Fruit fly (Drosophila melanogaster): ENCODE data around the gene CG12986.

The CG12986 gene

dm6 chrX:17799803-17800151 lies 19.7 kb downstream of the CG12986 start (continued):
- TF ChIP-seq CG7372 (GFP tag; IDR thresholded peaks at IDR 0.05) (peak; percentile 79), Nf-YB (GFP tag; optimal IDR thresholded peaks at IDR 0.05) (peak; percentile 55), dan (GFP tag; IDR thresholded peaks at IDR 0.05) (no peak), fu2 (GFP tag; optimal IDR thresholded peaks at IDR 0.05) (no peak), btn (GFP tag; optimal IDR thresholded peaks at IDR 0.05) (no peak), Adf1 (GFP tag; IDR thresholded peaks at IDR 0.05) (peak; percentile 38; the same call in 1 of the 2 replicates), BtbVII (GFP tag; optimal IDR thresholded peaks at IDR 0.05) (no peak)

DNA sequence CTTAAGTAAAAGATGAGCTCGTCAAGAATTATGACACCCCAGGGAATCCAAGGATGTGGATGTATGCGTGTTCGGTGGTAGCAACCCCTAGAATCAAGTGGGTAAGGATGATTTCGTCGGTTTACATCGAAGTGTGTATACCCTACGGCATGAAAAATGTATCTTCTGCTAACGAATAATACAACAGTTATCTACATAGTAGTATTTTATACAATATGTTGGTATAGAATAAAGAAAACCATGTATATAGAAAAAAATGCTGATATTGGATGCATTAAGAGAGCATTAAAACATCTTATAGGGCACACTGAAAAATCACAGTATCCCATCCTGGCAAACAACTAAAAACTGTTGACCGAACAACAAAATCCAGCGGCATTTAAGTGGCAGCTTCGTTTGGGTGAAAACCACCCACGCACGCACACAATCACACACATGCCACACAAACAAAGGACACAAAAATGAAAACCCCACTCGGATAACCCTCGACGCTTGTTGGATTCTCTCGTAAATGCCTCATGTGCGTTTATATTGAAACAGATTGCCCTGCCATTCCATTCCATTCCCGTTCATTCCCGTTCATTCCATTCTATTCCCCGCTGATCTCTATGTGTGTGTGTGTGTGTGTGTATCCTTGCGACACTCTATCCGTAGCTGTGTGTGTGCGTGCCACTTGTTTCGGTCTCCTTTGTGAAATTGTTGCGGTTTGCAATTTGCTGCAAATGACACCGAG lies 20.2 kb downstream of the CG12986 start:
- TF ChIP-seq Hr3 (GFP tag; optimal IDR thresholded peaks at IDR 0.05) (peak; percentile 3), CG17385 (GFP tag; optimal IDR thresholded peaks at IDR 0.05) (peak; percentile 4), tgo (GFP tag; IDR thresholded peaks at IDR 0.05) (peak; percentile 22; the same call in 1 of the 3 replicates), grau (tag; optimal IDR thresholded peaks at IDR 0.05) (peak; percentile 52), CG10267 (tag; optimal IDR thresholded peaks at IDR 0.05) (peak; percentile 28), CG31224 (GFP tag; IDR thresholded peaks at IDR 0.05) (no peak), Blimp-1 (GFP tag; optimal IDR thresholded peaks at IDR 0.05) (peak; percentile 45), Xrp1 (GFP tag; IDR thresholded peaks at IDR 0.05) (peak; percentile 47; the same call in 1 of the 2 replicates), gsb-n (tag; optimal IDR thresholded peaks at IDR 0.05) (peak; percentile 19), Dp (GFP tag; optimal IDR thresholded peaks at IDR 0.05) (no peak), tap (tag; optimal IDR thresholded peaks at IDR 0.05) (peak; percentile 15), croc (GFP tag; conservative IDR thresholded peaks at IDR 0.05) (peak; percentile 19; the same call in 1 of the 3 replicates), Ptx1 (GFP tag; IDR thresholded peaks at IDR 0.05) (peak; percentile 30; the same call in 1 of the 2 replicates), Tbp (GFP tag; optimal IDR thresholded peaks at IDR 0.05) (no peak), yki (optimal IDR thresholded peaks at IDR 0.05) (no peak), ind (GFP tag; optimal IDR thresholded peaks at IDR 0.05) (peak; percentile 13), sc (optimal IDR thresholded peaks at IDR 0.05) (no peak), sc (GFP tag; optimal IDR thresholded peaks at IDR 0.05) (peak; percentile 40), CG13894 (tag; optimal IDR thresholded peaks at IDR 0.05) (no peak), ash1 (GFP tag; optimal IDR thresholded peaks at IDR 0.05) (no peak), Med (GFP tag) (peak; percentile 42), CG4820 (GFP tag; optimal IDR thresholded peaks at IDR 0.05) (peak; percentile 2), Sox100B (GFP tag; optimal IDR thresholded peaks at IDR 0.05) (peak; percentile 13), CG17829 (tag; optimal IDR thresholded peaks at IDR 0.05) (peak; percentile 50), Chrac-16 (GFP tag; optimal IDR thresholded peaks at IDR 0.05) (peak; percentile 8), CG15479 (GFP tag; optimal IDR thresholded peaks at IDR 0.05) (peak; percentile 24), dm (GFP tag; optimal IDR thresholded peaks at IDR 0.05) (no peak), D (optimal IDR thresholded peaks at IDR 0.05) (no peak), D (GFP tag; optimal IDR thresholded peaks at IDR 0.05) (peak; percentile 55), Pdp1 (GFP tag; optimal IDR thresholded peaks at IDR 0.05) (peak in 1 of 2 experiments; percentile 4), vfl (GFP tag; optimal IDR thresholded peaks at IDR 0.05) (no peak), dmrt99B (tag; optimal IDR thresholded peaks at IDR 0.05) (peak; percentile 54), Abd-B (GFP tag; optimal IDR thresholded peaks at IDR 0.05) (peak; percentile 39), Max (GFP tag; optimal IDR thresholded peaks at IDR 0.05) (no peak), CG15696 (tag; optimal IDR thresholded peaks at IDR 0.05) (peak; percentile 26), CG7839 (tag; optimal IDR thresholded peaks at IDR 0.05) (peak; percentile 58), D19A (tag; optimal IDR thresholded peaks at IDR 0.05) (peak; percentile 95), Atf3 (GFP tag; optimal IDR thresholded peaks at IDR 0.05) (no peak), jumu (GFP tag; optimal IDR thresholded peaks at IDR 0.05) (no peak), CG3726 (GFP tag; IDR thresholded peaks at IDR 0.05) (no peak), bsh (GFP tag; optimal IDR thresholded peaks at IDR 0.05) (peak in 1 of 2 experiments; percentile 67), phol (tag; optimal IDR thresholded peaks at IDR 0.05) (peak; percentile 61)
